Worm (Caenorhabditis elegans) whole organism, L1 larva: Measurements from ENCODE around the gene scl-3.

ENCODE experiments used
- dpl-1 ChIP-seq, 3 experiments: fragments of 150-350 bp in 2 of 3; sonication (generic microtip) in 1 of 3; optimal IDR thresholded peaks; 2 replicates each; lab custom pipeline; 2014 to 2017; ENCODE audit warnings: missing biosample characterization in 3 of 3, missing genetic modification characterization in 3 of 3, missing genetic modification reagents in 3 of 3
- hpl-2 ChIP-seq: fragments of 150-350 bp; optimal IDR thresholded peaks from 2 replicates; lab custom pipeline; 2014; ENCODE audit warnings: missing biosample characterization, missing genetic modification reagents, missing genetic modification characterization
- snpc-4 ChIP-seq: fragments of 150-350 bp; optimal IDR thresholded peaks from 2 replicates; lab custom pipeline; 2014; ENCODE audit warnings: missing biosample characterization, missing genetic modification characterization
- sptf-1 ChIP-seq: fragments of 150-350 bp; optimal IDR thresholded peaks from 2 replicates; lab custom pipeline; 2014; ENCODE audit warnings: missing biosample characterization, missing genetic modification characterization
- sup-37 ChIP-seq: fragments of 200-800 bp; sonication (Bioruptor generic); optimal IDR thresholded peaks from 2 replicates; lab custom pipeline; 2018; ENCODE audit warnings: mild to moderate bottlenecking, missing genetic modification characterization, missing compliant biosample characterization
- ztf-11 ChIP-seq, 2 experiments: sonication (generic microtip); optimal IDR thresholded peaks; 2 replicates each; lab custom pipeline; 2016 to 2017; ENCODE audit warnings: missing genetic modification characterization in 2 of 2, missing biosample characterization in 1 of 2, missing compliant biosample characterization in 1 of 2
- ztf-4 ChIP-seq: fragments of 150-350 bp; optimal IDR thresholded peaks from 2 replicates; lab custom pipeline; 2014; ENCODE audit warnings: missing biosample characterization, missing genetic modification characterization

- TF ChIP-seq dpl-1 (GFP tag; optimal IDR thresholded peaks at IDR 0.05; lab: Kevin White, UChicago) = no peak
- no peak for TF ChIP-seq hpl-2
- no peak for TF ChIP-seq snpc-4 (tag; lab: Kevin White, UChicago)
- no peak for TF ChIP-seq sup-37 (GFP tag; lab: Kevin White, UChicago)
- no peak for TF ChIP-seq sptf-1 (tag; lab: Kevin White, UChicago)
- TF ChIP-seq ztf-11 (tag; optimal IDR thresholded peaks at IDR 0.05; lab: Kevin White, UChicago) = no peak
- TF ChIP-seq ztf-4 (tag; lab: Kevin White, UChicago) = no peak
These were observed 17.9 kb upstream of the scl-3 start for ce11 chrIV:13041486-13041885.
